Fruit fly (Drosophila melanogaster) whole organism, pupa: Measurements from ENCODE around the gene CG5835.

ENCODE experiments used
- CG10348 ChIP-seq: fragments of 200-800 bp; sonication (Bioruptor generic); IDR thresholded peaks from 2 replicates; pipeline ENCODE4 v1.3.6; 2022; ENCODE audit warnings: missing biosample characterization, missing genetic modification characterization
- CG13204 ChIP-seq: fragments of 200-800 bp; sonication (Bioruptor generic); optimal IDR thresholded peaks from 2 replicates; lab custom pipeline; 2018; ENCODE audit warnings: missing biosample characterization, mild to moderate bottlenecking, missing genetic modification characterization, moderate library complexity
- CG14655 ChIP-seq: fragments of 200-800 bp; sonication (Bioruptor generic); optimal IDR thresholded peaks from 3 replicates; lab custom pipeline; 2017; ENCODE audit warnings: mild to moderate bottlenecking, missing biosample characterization, missing genetic modification reagents, missing genetic modification characterization
- CG34367 ChIP-seq: fragments of 200-800 bp; sonication (Bioruptor generic); optimal IDR thresholded peaks from 2 replicates; lab custom pipeline; 2018; ENCODE audit warnings: missing biosample characterization, mild to moderate bottlenecking, missing genetic modification characterization
- Ets98B ChIP-seq: fragments of 200-800 bp; sonication (Bioruptor generic); IDR thresholded peaks from 2 replicates; pipeline ENCODE4 v1.3.6; 2022; ENCODE audit warnings: missing biosample characterization, missing genetic modification characterization
- Pif1B ChIP-seq: fragments of 200-800 bp; sonication (Bioruptor generic); optimal IDR thresholded peaks from 3 replicates; lab custom pipeline; 2016; ENCODE audit warnings: missing biosample characterization, missing genetic modification characterization

dm6 chr3R:19132146-19132833 lies 21.2 kb downstream of the CG5835 start, which contains the start of gene Cyp12a5:
- TF ChIP-seq Pif1B (GFP tag; lab: Kevin White, UChicago) (no peak), CG34367 (tag; lab: Kevin White, UChicago) (no peak), Ets98B (GFP tag; lab: Robert Waterston, UW) (no peak), CG13204 (GFP tag; lab: Kevin White, UChicago) (no peak), CG10348 (GFP tag; lab: Robert Waterston, UW) (no peak), CG14655 (GFP tag; lab: Kevin White, UChicago) (no peak)
